Fruit fly (Drosophila melanogaster) whole organism, embryonic: Measurements from ENCODE around the gene CG6766.

Experiments
- Ada2b ChIP-seq: fragments of 200-800 bp; sonication (Bioruptor generic); IDR thresholded peaks from 2 replicates; pipeline ENCODE4 v1.3.6; 2022; ENCODE audit warnings: missing biosample characterization, missing genetic modification characterization
- Atf3 ChIP-seq: fragments of 200-800 bp; sonication (Bioruptor generic); optimal IDR thresholded peaks from 3 replicates; lab custom pipeline; 2016; ENCODE audit warnings: missing biosample characterization, missing genetic modification characterization
- CG10565 ChIP-seq: fragments of 200-800 bp; sonication (Bioruptor generic); optimal IDR thresholded peaks from 3 replicates; lab custom pipeline; 2016; ENCODE audit warnings: missing biosample characterization, mild to moderate bottlenecking, missing genetic modification characterization
- CG10979 ChIP-seq: fragments of 200-800 bp; sonication (Bioruptor generic); optimal IDR thresholded peaks from 2 replicates; lab custom pipeline; 2018; ENCODE audit warnings: missing biosample characterization, mild to moderate bottlenecking, missing genetic modification characterization, moderate library complexity
- CG11085 ChIP-seq: fragments of 200-800 bp; sonication (Bioruptor generic); IDR thresholded peaks from 2 replicates; pipeline ENCODE4 v1.3.6; 2022; ENCODE audit warnings: missing biosample characterization, missing genetic modification characterization
- CG11247 ChIP-seq: fragments of 200-800 bp; sonication (Bioruptor generic); IDR thresholded peaks from 2 replicates; pipeline ENCODE4 v1.3.6; 2022; ENCODE audit warnings: missing biosample characterization, missing genetic modification characterization
- CG13287 ChIP-seq: fragments of 200-800 bp; sonication (Bioruptor generic); IDR thresholded peaks from 2 replicates; pipeline ENCODE4 v1.3.6; 2022; ENCODE audit warnings: missing biosample characterization, missing genetic modification characterization; ENCODE audit not compliant: partially characterized antibody
- CG14441 ChIP-seq: fragments of 200-800 bp; sonication (Bioruptor generic); IDR thresholded peaks from 2 replicates; pipeline ENCODE4 v1.3.6; 2022; ENCODE audit warnings: missing biosample characterization, missing genetic modification characterization
- CG14710 ChIP-seq: fragments of 200-800 bp; sonication (Bioruptor generic); optimal IDR thresholded peaks from 3 replicates; lab custom pipeline; 2019; ENCODE audit warnings: missing biosample characterization, mild to moderate bottlenecking, missing genetic modification characterization, moderate library complexity
- CG1647 ChIP-seq: fragments of 200-800 bp; sonication (Bioruptor generic); optimal IDR thresholded peaks from 3 replicates; lab custom pipeline; 2016; ENCODE audit warnings: missing biosample characterization, missing genetic modification characterization
- CG16863 ChIP-seq: fragments of 200-800 bp; sonication (Bioruptor generic); optimal IDR thresholded peaks from 3 replicates; lab custom pipeline; 2016; ENCODE audit warnings: missing biosample characterization, missing genetic modification characterization
- CG2875 ChIP-seq: fragments of 200-800 bp; sonication (Bioruptor generic); optimal IDR thresholded peaks from 2 replicates; lab custom pipeline; 2017; ENCODE audit warnings: missing biosample characterization, mild to moderate bottlenecking, missing genetic modification characterization, missing genetic modification reagents
- CG3847 ChIP-seq: fragments of 200-800 bp; sonication (Bioruptor generic); IDR thresholded peaks from 2 replicates; pipeline ENCODE4 v1.3.6; 2022; ENCODE audit warnings: missing biosample characterization, missing genetic modification characterization
- CG4730 ChIP-seq: fragments of 200-800 bp; sonication (Bioruptor generic); IDR thresholded peaks from 2 replicates; pipeline ENCODE4 v1.3.6; 2022; ENCODE audit warnings: missing biosample characterization, missing genetic modification characterization
- CG7745 ChIP-seq: fragments of 200-800 bp; sonication (Bioruptor generic); optimal IDR thresholded peaks from 2 replicates; lab custom pipeline; 2018; ENCODE audit warnings: missing biosample characterization, mild to moderate bottlenecking, missing genetic modification characterization, moderate library complexity
- CG7786 ChIP-seq: fragments of 200-800 bp; sonication (Bioruptor generic); optimal IDR thresholded peaks from 2 replicates; lab custom pipeline; 2016; ENCODE audit warnings: missing biosample characterization, missing genetic modification characterization
- CG8089 ChIP-seq: fragments of 200-800 bp; sonication (Bioruptor generic); optimal IDR thresholded peaks from 3 replicates; lab custom pipeline; 2016; ENCODE audit warnings: missing biosample characterization, missing genetic modification characterization
- CG9215 ChIP-seq: fragments of 200-800 bp; sonication (Bioruptor generic); IDR thresholded peaks from 2 replicates; pipeline ENCODE4 v1.3.6; 2022; ENCODE audit warnings: missing biosample characterization, missing genetic modification characterization
- CHES-1-like ChIP-seq: fragments of 200-800 bp; sonication (Bioruptor generic); optimal IDR thresholded peaks from 2 replicates; lab custom pipeline; 2016; ENCODE audit warnings: missing biosample characterization, missing genetic modification characterization
- CTCF ChIP-seq: fragments of 200-800 bp; sonication (Bioruptor generic); optimal IDR thresholded peaks from 2 replicates; lab custom pipeline; 2017; ENCODE audit warnings: missing biosample characterization, mild to moderate bottlenecking, missing genetic modification characterization, moderate library complexity
- Dfd ChIP-seq, 2 experiments: fragments of >200 bp; optimal IDR thresholded peaks; 2 replicates each; lab custom pipeline; 2017; ENCODE audit warnings: missing biosample characterization in 2 of 2, missing genetic modification characterization in 2 of 2
- Dref ChIP-seq: fragments of 200-800 bp; sonication (Bioruptor generic); IDR thresholded peaks from 2 replicates; pipeline ENCODE4 v1.3.6; 2022; ENCODE audit warnings: missing biosample characterization, missing genetic modification characterization
- HHEX ChIP-seq: fragments of 200-800 bp; sonication (Bioruptor generic); optimal IDR thresholded peaks from 3 replicates; lab custom pipeline; 2017; ENCODE audit warnings: missing biosample characterization, mild to moderate bottlenecking, missing genetic modification characterization, missing genetic modification reagents
- NC2α ChIP-seq: fragments of 200-800 bp; sonication (Bioruptor generic); optimal IDR thresholded peaks from 2 replicates; lab custom pipeline; 2016; ENCODE audit warnings: missing biosample characterization, missing genetic modification characterization
- Nf-YC ChIP-seq: fragments of 200-800 bp; optimal IDR thresholded peaks from 3 replicates; lab custom pipeline; 2019; ENCODE audit warnings: missing biosample characterization, mild to moderate bottlenecking, missing genetic modification characterization, moderate library complexity
- Usf ChIP-seq: fragments of 200-800 bp; sonication (Bioruptor generic); optimal IDR thresholded peaks from 2 replicates; lab custom pipeline; 2017; ENCODE audit warnings: missing genotype, missing biosample characterization, missing genetic modification characterization
- ase ChIP-seq: fragments of 200-800 bp; sonication (Bioruptor generic); IDR thresholded peaks from 3 replicates; pipeline ENCODE4 v1.3.6; 2022; ENCODE audit warnings: missing biosample characterization, missing genetic modification characterization
- bab2 ChIP-seq: fragments of 200-800 bp; sonication (Bioruptor generic); optimal IDR thresholded peaks from 2 replicates; lab custom pipeline; 2016; ENCODE audit warnings: missing biosample characterization, missing genetic modification characterization
- bsh ChIP-seq, 2 experiments: fragments of 200-800 bp; sonication (Bioruptor generic); optimal IDR thresholded peaks; 2 replicates each; lab custom pipeline; 2017 to 2018; ENCODE audit warnings: mild to moderate bottlenecking in 2 of 2, missing biosample characterization in 2 of 2, missing genetic modification characterization in 2 of 2, moderate library complexity in 1 of 2
- croc ChIP-seq: fragments of 200-800 bp; sonication (Bioruptor generic); conservative IDR thresholded peaks from 3 replicates; pipeline ENCODE4 v1.3.6; 2022; ENCODE audit warnings: missing biosample characterization, missing genetic modification characterization
- dimm ChIP-seq: fragments of 200-800 bp; sonication (Bioruptor generic); IDR thresholded peaks from 2 replicates; pipeline ENCODE4 v1.3.6; 2022; ENCODE audit warnings: missing biosample characterization, missing genetic modification characterization
- dmrt11E ChIP-seq: fragments of 200-800 bp; sonication (Bioruptor generic); optimal IDR thresholded peaks from 3 replicates; lab custom pipeline; 2018; ENCODE audit warnings: missing biosample characterization, mild to moderate bottlenecking, missing genetic modification characterization, moderate library complexity
- eve ChIP-seq, 2 experiments: fragments of >200 bp; optimal IDR thresholded peaks; 2 replicates each; lab custom pipeline; 2017; ENCODE audit warnings: missing biosample characterization in 2 of 2, missing genetic modification characterization in 2 of 2
- fru ChIP-seq: fragments of >200 bp; optimal IDR thresholded peaks from 2 replicates; lab custom pipeline; 2017
- gsb-n ChIP-seq: fragments of 200-800 bp; sonication (Bioruptor generic); optimal IDR thresholded peaks from 3 replicates; lab custom pipeline; 2018; ENCODE audit warnings: missing biosample characterization, mild to moderate bottlenecking, missing genetic modification characterization
- kah ChIP-seq: fragments of 200-800 bp; sonication (Bioruptor generic); optimal IDR thresholded peaks from 2 replicates; lab custom pipeline; 2018; ENCODE audit warnings: missing biosample characterization, mild to moderate bottlenecking, missing genetic modification characterization
- klu ChIP-seq: fragments of 200-800 bp; sonication (Bioruptor generic); IDR thresholded peaks from 2 replicates; pipeline ENCODE4 v1.3.6; 2022; ENCODE audit warnings: missing biosample characterization, missing genetic modification characterization
- mirr ChIP-seq: fragments of 200-800 bp; sonication (Bioruptor generic); optimal IDR thresholded peaks from 3 replicates; lab custom pipeline; 2018; ENCODE audit warnings: missing biosample characterization, mild to moderate bottlenecking, missing genetic modification characterization
- nerfin-1 ChIP-seq: fragments of 200-800 bp; sonication (Bioruptor generic); optimal IDR thresholded peaks from 3 replicates; lab custom pipeline; 2019; ENCODE audit warnings: missing biosample characterization, mild to moderate bottlenecking, missing genetic modification characterization, moderate library complexity
- otp ChIP-seq: fragments of 200-800 bp; sonication (Bioruptor generic); IDR thresholded peaks from 3 replicates; pipeline ENCODE4, ENCODE4 v1.3.6; 2022; ENCODE audit warnings: missing biosample characterization, missing genetic modification characterization
- row ChIP-seq: fragments of 200-800 bp; sonication (Bioruptor generic); IDR thresholded peaks from 3 replicates; pipeline ENCODE4 v1.3.6; 2022; ENCODE audit warnings: missing biosample characterization, missing genetic modification characterization
- salm ChIP-seq: fragments of 200-800 bp; sonication (Bioruptor generic); optimal IDR thresholded peaks from 2 replicates; lab custom pipeline; 2018; ENCODE audit warnings: missing biosample characterization, mild to moderate bottlenecking, missing genetic modification characterization
- slou ChIP-seq: fragments of 200-800 bp; sonication (Bioruptor generic); optimal IDR thresholded peaks from 3 replicates; lab custom pipeline; 2016; ENCODE audit warnings: missing biosample characterization, missing genetic modification characterization
- sob ChIP-seq: fragments of 200-800 bp; sonication (Bioruptor generic); IDR thresholded peaks from 2 replicates; pipeline ENCODE4 v1.3.6; 2022; ENCODE audit warnings: missing biosample characterization, missing genetic modification characterization
- tap ChIP-seq: fragments of 200-800 bp; optimal IDR thresholded peaks from 3 replicates; lab custom pipeline; 2019; ENCODE audit warnings: missing biosample characterization, mild to moderate bottlenecking, missing genetic modification characterization, moderate library complexity
- tio ChIP-seq: fragments of 200-800 bp; sonication (Bioruptor generic); optimal IDR thresholded peaks from 2 replicates; lab custom pipeline; 2017; ENCODE audit warnings: missing biosample characterization, missing genetic modification characterization, inconsistent platforms
- tup ChIP-seq: fragments of 200-800 bp; sonication (Bioruptor generic); optimal IDR thresholded peaks from 2 replicates; lab custom pipeline; 2016; ENCODE audit warnings: missing biosample characterization, mild to moderate bottlenecking, missing genetic modification characterization, moderate library complexity
- twi ChIP-seq: fragments of 200-800 bp; optimal IDR thresholded peaks from 2 replicates; lab custom pipeline; 2019; ENCODE audit warnings: missing biosample characterization, mild to moderate bottlenecking, missing genetic modification characterization, moderate library complexity
- unpg ChIP-seq: fragments of 200-800 bp; sonication (Bioruptor generic); optimal IDR thresholded peaks from 3 replicates; lab custom pipeline; 2018; ENCODE audit warnings: missing biosample characterization, mild to moderate bottlenecking, missing genetic modification characterization, moderate library complexity
- zf30C ChIP-seq: fragments of 200-800 bp; sonication (Bioruptor generic); optimal IDR thresholded peaks from 3 replicates; lab custom pipeline; 2018; ENCODE audit warnings: missing biosample characterization, mild to moderate bottlenecking, missing genetic modification characterization
- zfh1 ChIP-seq: fragments of 200-800 bp; sonication (Bioruptor generic); IDR thresholded peaks from 3 replicates; pipeline ENCODE4 v1.3.6; 2022; ENCODE audit warnings: missing biosample characterization, missing genetic modification characterization

The CG6766 gene

DNA sequence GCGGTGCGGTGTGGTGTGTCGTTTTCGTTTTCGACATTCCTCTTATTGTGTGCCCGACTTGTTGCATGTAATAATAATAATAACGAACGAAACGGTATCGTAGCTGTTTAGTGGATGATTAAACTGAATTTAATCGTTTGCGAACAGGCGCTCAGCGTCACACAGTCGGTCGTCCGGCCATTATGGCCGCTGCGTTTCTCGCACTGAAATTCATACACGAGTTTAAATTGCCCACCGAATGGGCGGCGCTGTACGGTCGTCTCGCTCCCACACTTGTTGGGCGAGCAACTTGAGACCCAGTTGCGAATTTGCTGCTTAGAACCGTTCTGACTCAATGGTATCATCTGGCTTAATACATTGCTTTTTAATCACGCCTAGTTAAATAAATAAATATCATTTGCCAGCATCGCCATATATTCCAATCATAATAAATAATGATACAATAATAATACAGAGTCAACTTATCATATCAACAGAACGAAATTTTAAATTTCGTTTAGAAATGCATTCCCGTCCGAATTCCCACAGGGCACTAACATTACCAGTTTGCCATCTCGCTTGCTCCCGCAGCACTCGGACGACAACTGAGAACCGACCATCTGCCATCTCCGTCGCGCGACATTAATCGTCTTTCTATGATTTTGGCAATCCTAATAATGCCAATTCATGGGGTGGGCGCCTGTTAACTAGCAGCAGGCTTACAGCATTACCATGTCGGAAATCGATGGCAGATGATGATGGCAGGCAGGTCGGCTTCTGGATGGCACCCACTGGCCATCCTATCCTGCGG lies 29.4 kb downstream of the CG6766 start (continued):
- TF ChIP-seq Usf (GFP tag; lab: Kevin White, UChicago) = peak; percentile 87
- peak; percentile 68 for TF ChIP-seq NC2α (GFP tag; lab: Kevin White, UChicago)
- TF ChIP-seq row (GFP tag; lab: Robert Waterston, UW) = no peak
- peak; percentile 90 for TF ChIP-seq dmrt11E (tag; lab: Kevin White, UChicago)
- TF ChIP-seq CG16863 = peak; percentile 74
- peak; percentile 89 for TF ChIP-seq HHEX (GFP tag; lab: Kevin White, UChicago)
- TF ChIP-seq klu (GFP tag; lab: Robert Waterston, UW) = no peak
- peak; percentile 33 for TF ChIP-seq CHES-1-like (GFP tag; lab: Kevin White, UChicago)
- TF ChIP-seq CG4730 = no peak
- TF ChIP-seq CG11247 (GFP tag; lab: Robert Waterston, UW) = no peak
- peak; percentile 84 for TF ChIP-seq twi (tag; lab: Kevin White, UChicago)
- TF ChIP-seq CG7786 (GFP tag; lab: Kevin White, UChicago) = peak; percentile 66
- no peak for TF ChIP-seq Ada2b (GFP tag; lab: Robert Waterston, UW)
- TF ChIP-seq kah (GFP tag; lab: Kevin White, UChicago) = peak; percentile 30
- peak; percentile 41 for TF ChIP-seq CTCF (GFP tag; lab: Kevin White, UChicago)
- TF ChIP-seq CG2875 = peak; percentile 67
- TF ChIP-seq fru (lab: Kevin White, UChicago) = no peak
- TF ChIP-seq CG14710 (tag; lab: Kevin White, UChicago) = peak; percentile 86
- no peak for TF ChIP-seq CG9215 (GFP tag; lab: Robert Waterston, UW)
- TF ChIP-seq mirr (GFP tag; lab: Kevin White, UChicago) = peak; percentile 91
- peak; percentile 42 for TF ChIP-seq nerfin-1 (tag; lab: Kevin White, UChicago)
- TF ChIP-seq CG8089 (GFP tag; lab: Kevin White, UChicago) = peak; percentile 48
- TF ChIP-seq bsh (GFP tag; optimal IDR thresholded peaks at IDR 0.05; lab: Kevin White, UChicago) = peak; percentile 55 to 90
- TF ChIP-seq CG1647 (GFP tag; lab: Kevin White, UChicago) = peak; percentile 80
- no peak for TF ChIP-seq zfh1 (GFP tag; lab: Robert Waterston, UW)
- peak; percentile 64 for TF ChIP-seq tup
- TF ChIP-seq gsb-n = peak; percentile 68
- no peak for TF ChIP-seq Dref (GFP tag; lab: Robert Waterston, UW)
- peak; percentile 83 for TF ChIP-seq tap (tag; lab: Kevin White, UChicago)
- peak; percentile 53 for TF ChIP-seq Atf3 (GFP tag; lab: Kevin White, UChicago)
- peak; percentile 78 for TF ChIP-seq Nf-YC
- TF ChIP-seq CG10565 (GFP tag; lab: Kevin White, UChicago) = no peak
- no peak for TF ChIP-seq zf30C (GFP tag; lab: Kevin White, UChicago)
- TF ChIP-seq otp (GFP tag; lab: Robert Waterston, UW) = no peak
- TF ChIP-seq CG11085 (GFP tag; lab: Robert Waterston, UW) = no peak
- no peak for TF ChIP-seq CG14441 (GFP tag; lab: Robert Waterston, UW)
- no peak for TF ChIP-seq tio (GFP tag; lab: Kevin White, UChicago)
- TF ChIP-seq ase (GFP tag; lab: Robert Waterston, UW) = no peak
- no peak for TF ChIP-seq sob (GFP tag; lab: Robert Waterston, UW)
- TF ChIP-seq CG7745 (tag; lab: Kevin White, UChicago) = no peak
- no peak for TF ChIP-seq CG13287 (GFP tag; lab: Robert Waterston, UW)
- TF ChIP-seq salm (tag; lab: Kevin White, UChicago) = peak; percentile 73
- no peak for TF ChIP-seq dimm (GFP tag; lab: Robert Waterston, UW)
- peak; percentile 85 for TF ChIP-seq slou (GFP tag; lab: Kevin White, UChicago)
- TF ChIP-seq CG3847 = no peak
- no peak for TF ChIP-seq Dfd (GFP tag; optimal IDR thresholded peaks at IDR 0.05; lab: Kevin White, UChicago)
- TF ChIP-seq croc (GFP tag; lab: Robert Waterston, UW) = peak; percentile 89
- peak; percentile 93 for TF ChIP-seq unpg (GFP tag; lab: Kevin White, UChicago)
- peak; percentile 92 for TF ChIP-seq CG10979
- TF ChIP-seq eve (GFP tag; optimal IDR thresholded peaks at IDR 0.05; lab: Kevin White, UChicago) = no peak
- peak; percentile 70 for TF ChIP-seq bab2 (GFP tag; lab: Kevin White, UChicago)
